Fruit fly (Drosophila melanogaster): ENCODE results near the gene CG18577.
A peak's percentile ranks its signal among the peaks of the same experiment; 100 is the strongest.

CG18577 gene

DNA sequence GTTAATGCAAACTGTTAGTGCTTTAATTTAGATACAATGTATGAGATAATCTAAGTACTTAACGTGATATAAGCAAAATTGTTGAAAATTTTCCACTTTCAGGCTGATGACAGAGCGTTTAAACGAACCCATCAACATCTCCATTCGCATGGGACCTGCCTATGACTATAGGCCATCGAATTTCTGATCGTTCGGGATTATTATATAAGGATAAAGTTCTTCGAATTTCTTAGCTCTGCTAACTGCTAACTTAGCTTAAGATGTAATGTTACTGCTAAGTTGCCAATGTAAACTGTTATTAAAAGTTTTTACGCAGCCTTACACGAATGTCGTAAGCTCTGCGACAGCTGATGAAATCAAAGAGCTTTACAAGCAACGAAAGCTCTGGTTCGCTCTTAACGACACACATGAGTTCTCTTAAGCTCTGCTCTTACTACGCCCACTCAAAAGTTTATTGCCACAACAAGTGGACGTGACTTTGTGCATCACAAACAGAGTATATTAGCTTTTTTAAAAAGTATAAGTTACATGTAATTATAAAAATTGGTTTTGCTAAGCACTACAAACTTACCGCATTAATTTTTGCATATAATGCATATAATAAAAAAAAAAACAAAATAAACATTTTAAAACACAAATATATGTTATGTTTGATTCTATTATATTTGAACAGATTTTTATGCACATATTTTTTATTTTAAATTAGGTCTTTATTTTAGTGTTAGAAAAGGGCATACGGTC is 926 bp downstream of the CG18577 start (continued):
- TF ChIP-seq N (GFP tag; optimal IDR thresholded peaks at IDR 0.05) (no peak), Sp1 (GFP tag; optimal IDR thresholded peaks at IDR 0.05) (peak; percentile 99), Myc (optimal IDR thresholded peaks at IDR 0.05) (no peak), pan (optimal IDR thresholded peaks at IDR 0.05) (no peak), Dfd (GFP tag; optimal IDR thresholded peaks at IDR 0.05) (peak; percentile 99), ey (GFP tag; optimal IDR thresholded peaks at IDR 0.05) (peak; percentile 90), sage (GFP tag; optimal IDR thresholded peaks at IDR 0.05) (peak; percentile 72), CG9705 (GFP tag; optimal IDR thresholded peaks at IDR 0.05) (peak; percentile 94), Mio (GFP tag; optimal IDR thresholded peaks at IDR 0.05) (no peak), Hr83 (GFP tag; optimal IDR thresholded peaks at IDR 0.05; ENCODE audit: poor library complexity, severe bottlenecking) (no peak), br (GFP tag; optimal IDR thresholded peaks at IDR 0.05) (peak; percentile 90), dmrt93B (GFP tag; optimal IDR thresholded peaks at IDR 0.05) (peak; percentile 98)

DNA sequence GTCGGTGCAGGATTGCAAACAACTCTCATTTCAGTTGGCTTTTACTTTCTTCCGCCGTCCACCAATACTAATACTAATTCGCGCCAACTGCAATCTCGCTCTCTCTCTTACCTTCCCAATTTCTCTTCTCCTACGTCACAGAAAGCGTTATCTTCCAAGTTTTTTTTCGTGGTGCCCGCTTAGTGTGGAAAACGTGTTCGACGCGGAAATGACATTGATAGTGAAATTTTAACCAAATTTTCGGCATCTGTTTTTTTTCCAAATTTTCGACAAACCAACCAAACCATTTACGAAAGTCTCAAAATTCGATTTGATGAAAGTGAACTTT is 1.5 kb downstream of the CG18577 start, which contains the start of gene cu:
Gene cu, plus strand, starts transcription at position 204 of the 328 bp plus-strand sequence.
- TF ChIP-seq dl (GFP tag; optimal IDR thresholded peaks at IDR 0.05; ENCODE audit: insufficient read depth in 1 of 2, partially characterized antibody in 2 of 2) (peak; percentile 76 to 82), dsf (GFP tag; optimal IDR thresholded peaks at IDR 0.05; ENCODE audit: borderline replicate concordance) (no peak), rgr (GFP tag; optimal IDR thresholded peaks at IDR 0.05) (no peak), Abd-B (GFP tag; optimal IDR thresholded peaks at IDR 0.05) (no peak), ey (GFP tag; optimal IDR thresholded peaks at IDR 0.05) (no peak), Rel (GFP tag; optimal IDR thresholded peaks at IDR 0.05) (no peak), Rel (tag; optimal IDR thresholded peaks at IDR 0.05) (no peak), brk (GFP tag; optimal IDR thresholded peaks at IDR 0.05) (peak; percentile 60), sv (GFP tag; optimal IDR thresholded peaks at IDR 0.05) (peak; percentile 32), CrebA (GFP tag; optimal IDR thresholded peaks at IDR 0.05; ENCODE audit: borderline replicate concordance) (no peak), Dif (GFP tag; optimal IDR thresholded peaks at IDR 0.05; ENCODE audit: partially characterized antibody) (peak; percentile 62), Jra (GFP tag; optimal IDR thresholded peaks at IDR 0.05) (peak; percentile 86), Sp1 (GFP tag; optimal IDR thresholded peaks at IDR 0.05) (no peak), Vsx2 (GFP tag; optimal IDR thresholded peaks at IDR 0.05; ENCODE audit: partially characterized antibody) (peak; percentile 12), Hnf4 (GFP tag; optimal IDR thresholded peaks at IDR 0.05) (no peak), HLH106 (tag; optimal IDR thresholded peaks at IDR 0.05) (no peak)

DNA sequence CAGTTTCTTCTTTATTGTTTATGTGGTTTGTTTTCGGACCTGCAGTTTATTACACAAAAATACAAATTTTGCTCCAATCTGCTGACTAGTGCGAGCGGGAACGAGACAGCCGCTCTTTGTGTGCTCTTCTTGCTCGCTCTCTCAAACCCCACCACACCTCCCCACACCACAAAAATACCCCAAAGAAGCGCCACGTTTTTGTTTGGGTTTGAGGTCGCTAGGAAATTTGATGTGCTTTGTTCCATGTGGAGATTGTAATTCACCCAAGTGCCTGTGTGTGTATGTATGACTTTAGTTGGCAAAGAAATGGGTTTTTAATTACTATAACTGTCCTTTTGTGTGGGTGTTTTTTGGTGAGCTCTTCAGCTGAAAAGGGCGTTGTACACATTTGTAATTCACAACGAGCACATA is 2.2 kb downstream of the CG18577 start:
- TF ChIP-seq foxo (GFP tag; optimal IDR thresholded peaks at IDR 0.05) (peak in 1 of 2 experiments; percentile 9), br (GFP tag; optimal IDR thresholded peaks at IDR 0.05) (peak; percentile 38), jim (GFP tag; optimal IDR thresholded peaks at IDR 0.05) (no peak), HLH106 (tag; optimal IDR thresholded peaks at IDR 0.05) (peak; percentile 21), psq (GFP tag; optimal IDR thresholded peaks at IDR 0.05) (peak; percentile 48), ey (GFP tag; optimal IDR thresholded peaks at IDR 0.05) (no peak), woc (GFP tag; optimal IDR thresholded peaks at IDR 0.05) (peak; percentile 79), CrebA (GFP tag; optimal IDR thresholded peaks at IDR 0.05; ENCODE audit: borderline replicate concordance) (peak; percentile 84), Jra (GFP tag; optimal IDR thresholded peaks at IDR 0.05) (no peak), h (GFP tag; optimal IDR thresholded peaks at IDR 0.05) (peak; percentile 29), Vsx2 (GFP tag; optimal IDR thresholded peaks at IDR 0.05; ENCODE audit: partially characterized antibody) (peak; percentile 8), Hnf4 (GFP tag; optimal IDR thresholded peaks at IDR 0.05) (peak; percentile 5), CG32264 (GFP tag; optimal IDR thresholded peaks at IDR 0.05) (no peak), Rel (GFP tag; optimal IDR thresholded peaks at IDR 0.05) (no peak), Rel (tag; optimal IDR thresholded peaks at IDR 0.05) (peak; percentile 75), rgr (GFP tag; optimal IDR thresholded peaks at IDR 0.05) (peak; percentile 21), dl (GFP tag; optimal IDR thresholded peaks at IDR 0.05; ENCODE audit: insufficient read depth in 1 of 2, partially characterized antibody in 2 of 2) (peak; percentile 12 to 53), Dif (GFP tag; optimal IDR thresholded peaks at IDR 0.05; ENCODE audit: partially characterized antibody) (peak; percentile 19)

DNA sequence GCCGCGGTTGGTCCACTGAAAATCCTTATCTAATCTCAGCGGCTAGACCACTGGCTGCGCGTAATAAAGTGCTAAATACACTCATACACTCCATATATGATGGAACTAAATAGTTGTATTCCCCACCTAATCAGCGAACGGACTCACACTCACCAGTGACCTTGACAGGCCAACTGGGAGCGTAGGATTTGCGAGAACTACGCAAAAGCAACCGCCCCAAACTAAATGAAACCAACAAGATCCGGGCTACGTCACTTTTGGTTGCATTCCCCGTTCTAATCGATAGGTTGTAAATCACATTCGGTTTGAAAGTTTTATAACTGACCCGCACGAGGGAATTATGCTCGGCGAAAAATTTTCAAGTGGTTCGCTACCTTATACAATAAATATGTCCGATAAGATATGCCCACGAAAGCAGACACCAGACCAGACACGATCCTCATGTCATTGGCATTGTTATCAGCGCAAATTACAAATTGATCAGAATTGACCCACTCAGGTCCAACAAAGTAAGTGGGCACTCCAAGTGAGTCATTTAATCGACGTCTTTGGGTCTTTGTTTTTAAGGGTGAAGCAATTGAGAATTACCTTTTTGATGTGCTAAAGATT is 3.4 kb downstream of the CG18577 start:
- TF ChIP-seq Rel (GFP tag; optimal IDR thresholded peaks at IDR 0.05), result no peak
- peak; percentile 47 for TF ChIP-seq Rel (tag; optimal IDR thresholded peaks at IDR 0.05)
- no peak for TF ChIP-seq dl (GFP tag; optimal IDR thresholded peaks at IDR 0.05; ENCODE audit: insufficient read depth in 1 of 2, partially characterized antibody in 2 of 2)
- peak; percentile 36 for TF ChIP-seq h (GFP tag; optimal IDR thresholded peaks at IDR 0.05)

Measured in whole organism, wandering third instar larva.